Fruit fly (Drosophila melanogaster) whole organism, wandering third instar larva: Measurements from ENCODE around the gene Mlc-c.

ENCODE experiments used
- Abd-B ChIP-seq: fragments of >200 bp; optimal IDR thresholded peaks from 2 replicates; lab custom pipeline; 2017; ENCODE audit warnings: missing biosample characterization, missing genetic modification characterization
- CG32264 ChIP-seq: fragments of 200-800 bp; sonication (Bioruptor generic); optimal IDR thresholded peaks from 2 replicates; lab custom pipeline; 2016; ENCODE audit warnings: missing biosample characterization, missing genetic modification characterization
- CG9705 ChIP-seq: fragments of 200-800 bp; sonication (Bioruptor generic); optimal IDR thresholded peaks from 2 replicates; lab custom pipeline; 2018; ENCODE audit warnings: missing biosample characterization, mild to moderate bottlenecking, missing genetic modification characterization
- CrebA ChIP-seq: fragments of 200-800 bp; sonication (Bioruptor generic); optimal IDR thresholded peaks from 2 replicates; lab custom pipeline; 2016; ENCODE audit warnings: missing biosample characterization, mild to moderate bottlenecking, missing genetic modification characterization, borderline replicate concordance
- Dfd ChIP-seq: fragments of >200 bp; optimal IDR thresholded peaks from 2 replicates; lab custom pipeline; 2017; ENCODE audit warnings: missing biosample characterization, missing genetic modification characterization
- Dif ChIP-seq: fragments of 200-275, 200-300 bp; sonication (Bioruptor generic); optimal IDR thresholded peaks from 2 replicates; lab custom pipeline; 2018; ENCODE audit warnings: missing biosample characterization, missing genetic modification characterization; ENCODE audit not compliant: partially characterized antibody
- GATAd ChIP-seq: sonication (Bioruptor generic); optimal IDR thresholded peaks from 2 replicates; lab custom pipeline; 2016; ENCODE audit warnings: missing biosample characterization, missing genetic modification characterization
- HLH106 ChIP-seq: fragments of 200-800 bp; optimal IDR thresholded peaks from 3 replicates; lab custom pipeline; 2019; ENCODE audit warnings: missing biosample characterization, mild to moderate bottlenecking, missing genetic modification characterization, moderate library complexity
- Hnf4 ChIP-seq: fragments of 200-800 bp; sonication (Bioruptor generic); optimal IDR thresholded peaks from 2 replicates; lab custom pipeline; 2016; ENCODE audit warnings: missing biosample characterization, mild to moderate bottlenecking, missing genetic modification characterization
- Hr78 ChIP-seq: fragments of >200 bp; optimal IDR thresholded peaks from 2 replicates; lab custom pipeline; 2017; ENCODE audit warnings: missing biosample characterization, missing genetic modification characterization
- Hr83 ChIP-seq: fragments of 200-300 bp; sonication (Bioruptor generic); optimal IDR thresholded peaks from 2 replicates; lab custom pipeline; 2016; ENCODE audit warnings: missing biosample characterization, mild to moderate bottlenecking, missing genetic modification characterization, moderate library complexity; ENCODE audit not compliant: poor library complexity, severe bottlenecking
- Jra ChIP-seq: sonication (Bioruptor generic); optimal IDR thresholded peaks from 2 replicates; lab custom pipeline; 2016; ENCODE audit warnings: missing biosample characterization, missing genetic modification characterization
- Mio ChIP-seq: sonication (Bioruptor generic); optimal IDR thresholded peaks from 2 replicates; lab custom pipeline; 2016; ENCODE audit warnings: missing biosample characterization, missing genetic modification characterization
- Myc ChIP-seq: fragments of >200 bp; optimal IDR thresholded peaks from 2 replicates; lab custom pipeline; 2017
- N ChIP-seq: fragments of >200 bp; optimal IDR thresholded peaks from 2 replicates; lab custom pipeline; 2018; ENCODE audit warnings: missing biosample characterization, missing external identifiers, missing genetic modification characterization
- OdsH ChIP-seq: fragments of 200-800 bp; sonication (Bioruptor generic); optimal IDR thresholded peaks from 2 replicates; lab custom pipeline; 2016; ENCODE audit warnings: missing biosample characterization, mild to moderate bottlenecking, missing genetic modification characterization
- Rel ChIP-seq, 2 experiments: fragments of 200-800 bp; sonication (Bioruptor generic) in 1 of 2; optimal IDR thresholded peaks; 2 replicates in 1 of 2; 3 replicates in 1 of 2; lab custom pipeline; 2016 to 2019; ENCODE audit warnings: mild to moderate bottlenecking in 2 of 2, missing biosample characterization in 2 of 2, missing genetic modification characterization in 2 of 2, moderate library complexity in 1 of 2
- Sp1 ChIP-seq: fragments of 200-800 bp; sonication (Bioruptor generic); optimal IDR thresholded peaks from 3 replicates; lab custom pipeline; 2019; ENCODE audit warnings: missing biosample characterization, mild to moderate bottlenecking, missing genetic modification characterization, moderate library complexity
- Vsx2 ChIP-seq: fragments of 200-300, 225-300 bp; sonication (Bioruptor generic); optimal IDR thresholded peaks from 2 replicates; lab custom pipeline; 2018; ENCODE audit warnings: missing biosample characterization, missing genetic modification characterization; ENCODE audit not compliant: partially characterized antibody
- br ChIP-seq: fragments of 200-800 bp; sonication (Bioruptor generic); optimal IDR thresholded peaks from 2 replicates; lab custom pipeline; 2016; ENCODE audit warnings: missing biosample characterization, missing genetic modification characterization
- brk ChIP-seq: fragments of 200-800 bp; sonication (Bioruptor generic); optimal IDR thresholded peaks from 2 replicates; lab custom pipeline; 2016; ENCODE audit warnings: missing biosample characterization, mild to moderate bottlenecking, missing genetic modification characterization
- dl ChIP-seq, 2 experiments: fragments of 175-275, 200-275 bp in 1 of 2; fragments of 200-275 bp in 1 of 2; sonication (Bioruptor generic); optimal IDR thresholded peaks; lab custom pipeline; 2018; ENCODE audit warnings: mild to moderate bottlenecking in 2 of 2, missing biosample characterization in 2 of 2, missing genetic modification characterization in 2 of 2, moderate library complexity in 2 of 2; ENCODE audit not compliant: partially characterized antibody in 2 of 2, insufficient read depth in 1 of 2
- dmrt93B ChIP-seq: fragments of 200-800 bp; sonication (Bioruptor generic); optimal IDR thresholded peaks from 2 replicates; lab custom pipeline; 2018; ENCODE audit warnings: missing biosample characterization, mild to moderate bottlenecking, missing genetic modification characterization
- dsf ChIP-seq: sonication (Bioruptor generic); optimal IDR thresholded peaks from 2 replicates; lab custom pipeline; 2016; ENCODE audit warnings: missing biosample characterization, missing genetic modification characterization, borderline replicate concordance
- ey ChIP-seq: fragments of 200-800 bp; sonication (Bioruptor generic); optimal IDR thresholded peaks from 2 replicates; lab custom pipeline; 2016; ENCODE audit warnings: missing biosample characterization, missing genetic modification characterization
- foxo ChIP-seq, 2 experiments: fragments of 200-800 bp; sonication (Bioruptor generic); optimal IDR thresholded peaks; 2 replicates in 1 of 2; 3 replicates in 1 of 2; lab custom pipeline; 2016 to 2017; ENCODE audit warnings: missing biosample characterization in 2 of 2, missing genetic modification characterization in 2 of 2
- fru ChIP-seq: fragments of 200-800 bp; sonication (Bioruptor generic); optimal IDR thresholded peaks from 3 replicates; lab custom pipeline; 2016; ENCODE audit warnings: missing biosample characterization, mild to moderate bottlenecking, missing genetic modification characterization
- h ChIP-seq: fragments of 200-800 bp; sonication (Bioruptor generic); optimal IDR thresholded peaks from 3 replicates; lab custom pipeline; 2016; ENCODE audit warnings: missing biosample characterization, mild to moderate bottlenecking, missing genetic modification characterization
- jim ChIP-seq: fragments of 175-275, 200-325 bp; sonication (Bioruptor generic); optimal IDR thresholded peaks from 2 replicates; lab custom pipeline; 2016; ENCODE audit warnings: missing biosample characterization, mild to moderate bottlenecking, missing genetic modification characterization
- lola ChIP-seq: fragments of >200 bp; optimal IDR thresholded peaks from 2 replicates; lab custom pipeline; 2017; ENCODE audit warnings: missing biosample characterization, missing genetic modification characterization
- pan ChIP-seq: fragments of >200 bp; optimal IDR thresholded peaks from 2 replicates; lab custom pipeline; 2017
- psq ChIP-seq: fragments of 200-800 bp; sonication (Bioruptor generic); optimal IDR thresholded peaks from 3 replicates; lab custom pipeline; 2017; ENCODE audit warnings: missing biosample characterization, mild to moderate bottlenecking, missing genetic modification characterization, moderate library complexity
- rgr ChIP-seq: fragments of 200-800 bp; sonication (Bioruptor generic); optimal IDR thresholded peaks from 3 replicates; lab custom pipeline; 2016; ENCODE audit warnings: missing biosample characterization, mild to moderate bottlenecking, missing genetic modification characterization
- sage ChIP-seq: fragments of 200-800 bp; sonication (Bioruptor generic); optimal IDR thresholded peaks from 2 replicates; lab custom pipeline; 2016; ENCODE audit warnings: missing biosample characterization, mild to moderate bottlenecking, missing genetic modification characterization
- sv ChIP-seq: fragments of 200-800 bp; sonication (Bioruptor generic); optimal IDR thresholded peaks from 3 replicates; lab custom pipeline; 2016; ENCODE audit warnings: missing biosample characterization, missing genetic modification characterization
- tai ChIP-seq: sonication (Bioruptor generic); optimal IDR thresholded peaks from 2 replicates; lab custom pipeline; 2016; ENCODE audit warnings: missing biosample characterization, missing genetic modification characterization
- usp ChIP-seq: fragments of >200 bp; optimal IDR thresholded peaks from 2 replicates; lab custom pipeline; 2017; ENCODE audit warnings: missing biosample characterization, missing genetic modification characterization
- woc ChIP-seq: sonication (Bioruptor generic); optimal IDR thresholded peaks from 2 replicates; lab custom pipeline; 2016; ENCODE audit warnings: missing biosample characterization, mild to moderate bottlenecking, missing genetic modification characterization

Gene Mlc-c

DNA sequence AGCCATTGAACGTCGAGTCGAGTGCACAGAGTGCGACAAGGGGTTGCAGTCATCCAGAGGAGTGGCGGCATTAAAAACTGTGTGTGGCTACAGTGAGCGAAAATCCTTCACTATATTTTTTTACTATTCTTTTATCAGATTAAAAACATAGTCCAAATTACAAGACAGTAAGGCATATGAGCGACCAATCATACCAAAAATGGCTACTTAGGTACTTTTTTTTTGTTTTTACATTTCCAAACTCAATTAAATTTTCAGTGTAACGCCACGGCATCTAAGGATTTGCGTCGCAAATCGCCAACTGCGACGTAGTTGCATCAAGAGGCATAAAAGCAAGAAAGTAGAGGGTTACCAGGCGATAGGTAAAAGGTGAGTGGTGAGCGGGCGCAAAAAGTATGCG is 16.7 kb upstream of the Mlc-c start:
- TF ChIP-seq pan (lab: Kevin White, UChicago): no peak
- TF ChIP-seq CG32264 (GFP tag; lab: Kevin White, UChicago): no peak
- TF ChIP-seq Abd-B (GFP tag; lab: Kevin White, UChicago): no peak
- TF ChIP-seq psq: peak; percentile 42
- no peak for TF ChIP-seq Hnf4
- TF ChIP-seq Vsx2 (GFP tag; lab: Kevin White, UChicago): no peak
- TF ChIP-seq Mio (GFP tag; lab: Kevin White, UChicago): no peak
- peak; percentile 20 for TF ChIP-seq br (GFP tag; lab: Kevin White, UChicago)
- no peak for TF ChIP-seq lola (GFP tag; lab: Kevin White, UChicago)
- TF ChIP-seq dmrt93B (GFP tag; lab: Kevin White, UChicago): no peak
- TF ChIP-seq usp (GFP tag; lab: Kevin White, UChicago): no peak
- TF ChIP-seq CrebA (GFP tag; lab: Kevin White, UChicago): no peak
- TF ChIP-seq Sp1 (GFP tag; lab: Kevin White, UChicago): peak; percentile 26
- TF ChIP-seq Rel (GFP tag; optimal IDR thresholded peaks at IDR 0.05; lab: Kevin White, UChicago): no peak
- no peak for TF ChIP-seq Rel (tag; optimal IDR thresholded peaks at IDR 0.05; lab: Kevin White, UChicago)
- TF ChIP-seq dl (GFP tag; optimal IDR thresholded peaks at IDR 0.05; lab: Kevin White, UChicago; ENCODE audit: insufficient read depth in 1 of 2, partially characterized antibody in 2 of 2): no peak
- peak; percentile 30 for TF ChIP-seq ey (GFP tag; lab: Kevin White, UChicago)
- peak; percentile 10 for TF ChIP-seq rgr (GFP tag; lab: Kevin White, UChicago)
- TF ChIP-seq Dif (GFP tag; lab: Kevin White, UChicago): no peak
- TF ChIP-seq foxo (GFP tag; optimal IDR thresholded peaks at IDR 0.05; lab: Kevin White, UChicago): peak in 1 of 2 experiments; percentile 49
- TF ChIP-seq h: peak; percentile 44
- no peak for TF ChIP-seq sv (GFP tag; lab: Kevin White, UChicago)
- no peak for TF ChIP-seq Hr78 (GFP tag; lab: Kevin White, UChicago)
- no peak for TF ChIP-seq tai (GFP tag; lab: Kevin White, UChicago)
- TF ChIP-seq Dfd (GFP tag; lab: Kevin White, UChicago): no peak
- no peak for TF ChIP-seq woc (GFP tag; lab: Kevin White, UChicago)
- no peak for TF ChIP-seq sage (GFP tag; lab: Kevin White, UChicago)
- TF ChIP-seq jim (GFP tag; lab: Kevin White, UChicago): no peak
- no peak for TF ChIP-seq GATAd (GFP tag; lab: Kevin White, UChicago)
- no peak for TF ChIP-seq OdsH (GFP tag; lab: Kevin White, UChicago)
- TF ChIP-seq HLH106: no peak
- TF ChIP-seq Myc (lab: Kevin White, UChicago): no peak
- TF ChIP-seq dsf (GFP tag; lab: Kevin White, UChicago): no peak
- no peak for TF ChIP-seq Hr83
- no peak for TF ChIP-seq brk (GFP tag; lab: Kevin White, UChicago)
- no peak for TF ChIP-seq N (GFP tag; lab: Kevin White, UChicago)
- TF ChIP-seq CG9705 (GFP tag; lab: Kevin White, UChicago): no peak
- TF ChIP-seq fru: peak; percentile 62
- TF ChIP-seq Jra (GFP tag; lab: Kevin White, UChicago): no peak
- TF ChIP-seq, all 38 proteins: peak for 8

DNA sequence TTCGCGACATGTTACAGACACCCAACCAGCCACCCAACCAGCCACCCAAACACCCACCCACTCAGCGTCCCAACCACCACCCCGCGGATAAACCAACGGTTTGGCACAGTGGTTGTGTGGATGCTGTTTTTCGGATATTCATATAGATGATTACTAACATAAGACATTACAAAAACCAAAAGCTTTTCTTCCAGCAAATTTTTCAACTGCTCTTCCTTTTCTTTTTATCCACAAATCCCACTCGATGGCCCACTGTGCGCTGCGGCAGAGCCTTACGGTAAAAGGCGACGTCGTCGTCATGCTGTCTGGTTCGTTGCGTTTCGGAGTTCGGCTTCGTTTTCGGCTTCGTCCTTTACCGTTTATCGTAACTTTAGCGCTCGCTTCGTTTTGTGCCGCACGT is 16.2 kb upstream of the Mlc-c start:
- no peak for TF ChIP-seq Vsx2 (GFP tag; lab: Kevin White, UChicago)
- no peak for TF ChIP-seq tai (GFP tag; lab: Kevin White, UChicago)
- TF ChIP-seq CrebA (GFP tag; lab: Kevin White, UChicago): no peak
- TF ChIP-seq psq: no peak
- TF ChIP-seq dl (GFP tag; optimal IDR thresholded peaks at IDR 0.05; lab: Kevin White, UChicago; ENCODE audit: insufficient read depth in 1 of 2, partially characterized antibody in 2 of 2): no peak
- no peak for TF ChIP-seq CG32264 (GFP tag; lab: Kevin White, UChicago)
- peak in 1 of 2 experiments; percentile 32 for TF ChIP-seq foxo (GFP tag; optimal IDR thresholded peaks at IDR 0.05; lab: Kevin White, UChicago)
- peak; percentile 54 for TF ChIP-seq rgr (GFP tag; lab: Kevin White, UChicago)
- peak; percentile 22 for TF ChIP-seq woc (GFP tag; lab: Kevin White, UChicago)
- no peak for TF ChIP-seq CG9705 (GFP tag; lab: Kevin White, UChicago)
- no peak for TF ChIP-seq sv (GFP tag; lab: Kevin White, UChicago)
- TF ChIP-seq Dfd (GFP tag; lab: Kevin White, UChicago): no peak
- no peak for TF ChIP-seq sage (GFP tag; lab: Kevin White, UChicago)
- no peak for TF ChIP-seq pan (lab: Kevin White, UChicago)
- no peak for TF ChIP-seq usp (GFP tag; lab: Kevin White, UChicago)
- peak; percentile 58 for TF ChIP-seq HLH106
- TF ChIP-seq dsf (GFP tag; lab: Kevin White, UChicago): no peak
- TF ChIP-seq Hr83: no peak
- TF ChIP-seq Abd-B (GFP tag; lab: Kevin White, UChicago): no peak
- no peak for TF ChIP-seq Mio (GFP tag; lab: Kevin White, UChicago)
- TF ChIP-seq OdsH (GFP tag; lab: Kevin White, UChicago): no peak
- TF ChIP-seq Sp1 (GFP tag; lab: Kevin White, UChicago): peak; percentile 2
- no peak for TF ChIP-seq N (GFP tag; lab: Kevin White, UChicago)
- no peak for TF ChIP-seq jim (GFP tag; lab: Kevin White, UChicago)
- TF ChIP-seq ey (GFP tag; lab: Kevin White, UChicago): peak; percentile 30
- no peak for TF ChIP-seq Dif (GFP tag; lab: Kevin White, UChicago)
- TF ChIP-seq lola (GFP tag; lab: Kevin White, UChicago): no peak
- TF ChIP-seq brk (GFP tag; lab: Kevin White, UChicago): no peak
- TF ChIP-seq br (GFP tag; lab: Kevin White, UChicago): peak; percentile 1
- TF ChIP-seq h: peak; percentile 45
- TF ChIP-seq Hr78 (GFP tag; lab: Kevin White, UChicago): no peak
- TF ChIP-seq dmrt93B (GFP tag; lab: Kevin White, UChicago): no peak
- no peak for TF ChIP-seq Rel (GFP tag; optimal IDR thresholded peaks at IDR 0.05; lab: Kevin White, UChicago)
- no peak for TF ChIP-seq Rel (tag; optimal IDR thresholded peaks at IDR 0.05; lab: Kevin White, UChicago)
- no peak for TF ChIP-seq GATAd (GFP tag; lab: Kevin White, UChicago)
- no peak for TF ChIP-seq Jra (GFP tag; lab: Kevin White, UChicago)
- no peak for TF ChIP-seq fru
- TF ChIP-seq Hnf4: no peak
- no peak for TF ChIP-seq Myc (lab: Kevin White, UChicago)
